Fruit fly (Drosophila melanogaster) whole organism, embryonic: ENCODE measurements around the gene HIPP1.

Experiments
- Antp ChIP-seq: fragments of 200-800 bp; sonication (Bioruptor generic); optimal IDR thresholded peaks from 3 replicates; lab custom pipeline; 2016; ENCODE audit warnings: missing biosample characterization, missing genetic modification characterization
- Bdp1 ChIP-seq: fragments of 200-800 bp; sonication (Bioruptor generic); optimal IDR thresholded peaks from 3 replicates; lab custom pipeline; 2016; ENCODE audit warnings: missing biosample characterization, missing genetic modification characterization
- CG10321 ChIP-seq: fragments of 200-800 bp; sonication (Bioruptor generic); IDR thresholded peaks from 2 replicates; pipeline ENCODE4 v1.3.6; 2022; ENCODE audit warnings: missing biosample characterization, missing genetic modification characterization
- CG11456 ChIP-seq: fragments of 200-800 bp; sonication (Bioruptor generic); IDR thresholded peaks from 3 replicates; pipeline ENCODE4 v1.3.6; 2022; ENCODE audit warnings: missing biosample characterization, missing genetic modification characterization
- CG12299 ChIP-seq: fragments of 200-800 bp; sonication (Bioruptor generic); optimal IDR thresholded peaks from 2 replicates; lab custom pipeline; 2018; ENCODE audit warnings: missing biosample characterization, mild to moderate bottlenecking, missing genetic modification characterization
- CG1233 ChIP-seq: fragments of 200-800 bp; sonication (Bioruptor generic); optimal IDR thresholded peaks from 4 replicates; lab custom pipeline; 2018; ENCODE audit warnings: missing biosample characterization, mild to moderate bottlenecking, missing genetic modification characterization
- CG13296 ChIP-seq: fragments of 200-800 bp; sonication (Bioruptor generic); optimal IDR thresholded peaks from 3 replicates; lab custom pipeline; 2018; ENCODE audit warnings: missing biosample characterization, mild to moderate bottlenecking, missing genetic modification characterization
- CG14014 ChIP-seq: fragments of 200-800 bp; sonication (Bioruptor generic); IDR thresholded peaks from 2 replicates; pipeline ENCODE4 v1.3.6; 2022; ENCODE audit warnings: missing biosample characterization, missing genetic modification characterization
- CG14965 ChIP-seq: fragments of 200-800 bp; sonication (Bioruptor generic); optimal IDR thresholded peaks from 2 replicates; lab custom pipeline; 2016; ENCODE audit warnings: missing biosample characterization, missing genetic modification characterization, borderline replicate concordance
- CG1647 ChIP-seq: fragments of 200-800 bp; sonication (Bioruptor generic); optimal IDR thresholded peaks from 3 replicates; lab custom pipeline; 2016; ENCODE audit warnings: missing biosample characterization, missing genetic modification characterization
- CG17328 ChIP-seq: fragments of 200-800 bp; sonication (Bioruptor generic); IDR thresholded peaks from 2 replicates; pipeline ENCODE4 v1.3.6; 2022; ENCODE audit warnings: missing biosample characterization, missing genetic modification characterization
- CG17802 ChIP-seq: fragments of 200-800 bp; sonication (Bioruptor generic); optimal IDR thresholded peaks from 2 replicates; lab custom pipeline; 2018; ENCODE audit warnings: missing biosample characterization, mild to moderate bottlenecking, missing genetic modification characterization, moderate library complexity
- CG18011 ChIP-seq: fragments of 200-800 bp; sonication (Bioruptor generic); optimal IDR thresholded peaks from 2 replicates; lab custom pipeline; 2017; ENCODE audit warnings: missing biosample characterization, missing genetic modification characterization, mild to moderate bottlenecking, moderate library complexity, missing genotype
- CG18619 ChIP-seq: fragments of 200-800 bp; sonication (Bioruptor generic); optimal IDR thresholded peaks from 3 replicates; lab custom pipeline; 2017; ENCODE audit warnings: missing biosample characterization, mild to moderate bottlenecking, missing genetic modification characterization
- CG2199 ChIP-seq: fragments of 200-800 bp; sonication (Bioruptor generic); IDR thresholded peaks from 3 replicates; pipeline ENCODE4 v1.3.6; 2022; ENCODE audit warnings: missing biosample characterization, missing genetic modification characterization
- CG2678 ChIP-seq: fragments of 200-800 bp; sonication (Bioruptor generic); optimal IDR thresholded peaks from 3 replicates; lab custom pipeline; 2019; ENCODE audit warnings: missing biosample characterization, mild to moderate bottlenecking, missing genetic modification characterization, moderate library complexity
- CG2889 ChIP-seq: fragments of 200-800 bp; sonication (Bioruptor generic); IDR thresholded peaks from 3 replicates; pipeline ENCODE4 v1.3.6; 2022; ENCODE audit warnings: missing biosample characterization, missing genetic modification characterization
- CG31388 ChIP-seq: fragments of 200-800 bp; sonication (Bioruptor generic); optimal IDR thresholded peaks from 2 replicates; lab custom pipeline; 2016; ENCODE audit warnings: missing biosample characterization, missing genetic modification characterization
- CG32767 ChIP-seq: fragments of 200-800 bp; sonication (Bioruptor generic); IDR thresholded peaks from 2 replicates; pipeline ENCODE4 v1.3.6; 2022; ENCODE audit warnings: missing biosample characterization, missing genetic modification characterization
- CG3726 ChIP-seq: fragments of 200-800 bp; sonication (Bioruptor generic); IDR thresholded peaks from 3 replicates; pipeline ENCODE4, ENCODE4 v1.3.6; 2022; ENCODE audit warnings: missing biosample characterization, missing genetic modification characterization
- CG6272 ChIP-seq: fragments of 200-800 bp; sonication (Bioruptor generic); IDR thresholded peaks from 2 replicates; pipeline ENCODE4 v1.3.6; 2022; ENCODE audit warnings: missing biosample characterization, missing genetic modification characterization
- CG8281 ChIP-seq: fragments of 200-800 bp; sonication (Bioruptor generic); optimal IDR thresholded peaks from 2 replicates; lab custom pipeline; 2018; ENCODE audit warnings: missing biosample characterization, mild to moderate bottlenecking, missing genetic modification characterization, moderate library complexity
- CG9932 ChIP-seq: fragments of 200-800 bp; sonication (Bioruptor generic); IDR thresholded peaks from 2 replicates; pipeline ENCODE4 v1.3.6; 2022; ENCODE audit warnings: missing biosample characterization, missing genetic modification characterization
- CHES-1-like ChIP-seq: fragments of 200-800 bp; sonication (Bioruptor generic); optimal IDR thresholded peaks from 2 replicates; lab custom pipeline; 2016; ENCODE audit warnings: missing biosample characterization, missing genetic modification characterization
- Deaf1 ChIP-seq: fragments of 200-800 bp; optimal IDR thresholded peaks from 3 replicates; lab custom pipeline; 2019; ENCODE audit warnings: missing biosample characterization, mild to moderate bottlenecking, missing genetic modification characterization, moderate library complexity
- HmgD ChIP-seq: fragments of 200-800 bp; sonication (Bioruptor generic); optimal IDR thresholded peaks from 3 replicates; lab custom pipeline; 2016; ENCODE audit warnings: missing biosample characterization, missing genetic modification characterization
- Lpt ChIP-seq: fragments of >200 bp; optimal IDR thresholded peaks from 2 replicates; lab custom pipeline; 2018; ENCODE audit warnings: missing biosample characterization, missing genetic modification characterization
- Nf-YC ChIP-seq: fragments of 200-800 bp; optimal IDR thresholded peaks from 3 replicates; lab custom pipeline; 2019; ENCODE audit warnings: missing biosample characterization, mild to moderate bottlenecking, missing genetic modification characterization, moderate library complexity
- Oaz ChIP-seq: fragments of 200-800 bp; sonication (Bioruptor generic); IDR thresholded peaks from 2 replicates; pipeline ENCODE4 v1.3.6; 2022; ENCODE audit warnings: missing biosample characterization, missing genetic modification characterization
- Sox100B ChIP-seq: fragments of 200-800 bp; sonication (Bioruptor generic); optimal IDR thresholded peaks from 3 replicates; lab custom pipeline; 2018; ENCODE audit warnings: missing biosample characterization, mild to moderate bottlenecking, missing genetic modification characterization
- TFAM ChIP-seq: fragments of 200-800 bp; sonication (Bioruptor generic); optimal IDR thresholded peaks from 2 replicates; lab custom pipeline; 2017; ENCODE audit warnings: missing biosample characterization, missing genetic modification characterization, inconsistent platforms
- abd-A ChIP-seq: fragments of 200-800 bp; sonication (Bioruptor generic); optimal IDR thresholded peaks from 3 replicates; lab custom pipeline; 2019; ENCODE audit warnings: missing biosample characterization, mild to moderate bottlenecking, missing genetic modification characterization, moderate library complexity
- ap ChIP-seq: fragments of 200-800 bp; sonication (Bioruptor generic); IDR thresholded peaks from 2 replicates; pipeline ENCODE4 v1.3.6; 2022; ENCODE audit warnings: missing biosample characterization, missing genetic modification characterization
- crc ChIP-seq: fragments of 200-800 bp; sonication (Bioruptor generic); optimal IDR thresholded peaks from 2 replicates; lab custom pipeline; 2016; ENCODE audit warnings: missing biosample characterization, missing genetic modification characterization
- dan ChIP-seq: fragments of 200-800 bp; sonication (Bioruptor generic); IDR thresholded peaks from 2 replicates; pipeline ENCODE4 v1.3.6; 2022; ENCODE audit warnings: missing biosample characterization, missing genetic modification characterization
- dpn ChIP-seq, 2 experiments: fragments of 200-800 bp; sonication (Bioruptor generic); optimal IDR thresholded peaks; 3 replicates each; lab custom pipeline; 2016; ENCODE audit warnings: missing biosample characterization in 2 of 2, missing genetic modification characterization in 2 of 2
- grn ChIP-seq: fragments of 200-800 bp; sonication (Bioruptor generic); optimal IDR thresholded peaks from 3 replicates; lab custom pipeline; 2017; ENCODE audit warnings: missing biosample characterization, missing genetic modification characterization
- klu ChIP-seq: fragments of 200-800 bp; sonication (Bioruptor generic); IDR thresholded peaks from 2 replicates; pipeline ENCODE4 v1.3.6; 2022; ENCODE audit warnings: missing biosample characterization, missing genetic modification characterization
- knrl ChIP-seq: fragments of 200-800 bp; sonication (Bioruptor generic); IDR thresholded peaks from 3 replicates; pipeline ENCODE4 v1.3.6; 2022; ENCODE audit warnings: missing biosample characterization, missing genetic modification characterization; ENCODE audit not compliant: partially characterized antibody
- lab ChIP-seq: fragments of 200-800 bp; sonication (Bioruptor generic); optimal IDR thresholded peaks from 3 replicates; lab custom pipeline; 2017; ENCODE audit warnings: missing biosample characterization, missing genetic modification characterization, mild to moderate bottlenecking, moderate library complexity, missing genetic modification reagents
- lilli ChIP-seq: fragments of 200-800 bp; sonication (Bioruptor generic); optimal IDR thresholded peaks from 3 replicates; lab custom pipeline; 2016; ENCODE audit warnings: missing biosample characterization, missing genetic modification characterization
- mam ChIP-seq: fragments of 200-800 bp; sonication (Bioruptor generic); optimal IDR thresholded peaks from 3 replicates; lab custom pipeline; 2016; ENCODE audit warnings: missing biosample characterization, missing genetic modification characterization
- schlank ChIP-seq: fragments of 200-800 bp; sonication (Bioruptor generic); optimal IDR thresholded peaks from 2 replicates; lab custom pipeline; 2018; ENCODE audit warnings: missing biosample characterization, mild to moderate bottlenecking, missing genetic modification characterization
- sim ChIP-seq: fragments of 200-800 bp; sonication (Bioruptor generic); IDR thresholded peaks from 2 replicates; pipeline ENCODE4 v1.3.6; 2022; ENCODE audit warnings: missing biosample characterization, missing genetic modification characterization
- sima ChIP-seq: fragments of 200-800 bp; sonication (Bioruptor generic); optimal IDR thresholded peaks from 2 replicates; lab custom pipeline; 2016; ENCODE audit warnings: missing biosample characterization, missing genetic modification characterization
- tll ChIP-seq, 2 experiments: fragments of 200-800 bp in 1 of 2; fragments of >200 bp in 1 of 2; sonication (Bioruptor generic) in 1 of 2; optimal IDR thresholded peaks; 2 replicates each; lab custom pipeline; 2017 to 2019; ENCODE audit warnings: missing biosample characterization in 2 of 2, missing genetic modification characterization in 2 of 2, mild to moderate bottlenecking in 1 of 2, moderate library complexity in 1 of 2
- trem ChIP-seq: fragments of 200-800 bp; optimal IDR thresholded peaks from 3 replicates; lab custom pipeline; 2019; ENCODE audit warnings: missing biosample characterization, mild to moderate bottlenecking, missing genetic modification characterization, moderate library complexity
- unc-4 ChIP-seq: fragments of 200-800 bp; sonication (Bioruptor generic); IDR thresholded peaks from 2 replicates; pipeline ENCODE4 v1.3.6; 2022; ENCODE audit warnings: missing biosample characterization, missing genetic modification characterization; ENCODE audit not compliant: partially characterized antibody
- wek ChIP-seq: fragments of 200-800 bp; sonication (Bioruptor generic); optimal IDR thresholded peaks from 3 replicates; lab custom pipeline; 2018; ENCODE audit warnings: missing biosample characterization, mild to moderate bottlenecking, missing genetic modification characterization, moderate library complexity
- zen2 ChIP-seq: fragments of 200-800 bp; sonication (Bioruptor generic); IDR thresholded peaks from 3 replicates; pipeline ENCODE4 v1.3.6; 2022; ENCODE audit warnings: missing biosample characterization, missing genetic modification characterization; ENCODE audit not compliant: partially characterized antibody

The HIPP1 gene

dm6 chr3L:20841465-20842109 lies 32.1 kb downstream of the HIPP1 start, which contains the start of the genes CSN3 and CG11456 (continued):
- TF ChIP-seq CG6272 (GFP tag; lab: Robert Waterston, UW) (no peak), Oaz (GFP tag; lab: Robert Waterston, UW) (no peak), TFAM (GFP tag; lab: Kevin White, UChicago) (no peak), unc-4 (GFP tag; lab: Robert Waterston, UW) (peak; percentile 70), CG18619 (GFP tag; lab: Kevin White, UChicago) (no peak), sim (GFP tag; lab: Robert Waterston, UW) (no peak), Sox100B (GFP tag; lab: Kevin White, UChicago) (no peak), schlank (no peak), lab (no peak), Antp (GFP tag; lab: Kevin White, UChicago) (peak; percentile 55), CG2889 (GFP tag; lab: Robert Waterston, UW) (no peak), CG17328 (GFP tag; lab: Robert Waterston, UW) (0 out of 2 replicates have a peak, but pooled peaks have one; percentile 14), tll (GFP tag; optimal IDR thresholded peaks at IDR 0.05; lab: Kevin White, UChicago) (no peak), CG32767 (GFP tag; lab: Robert Waterston, UW) (no peak), CG2678 (tag; lab: Kevin White, UChicago) (no peak), Deaf1 (tag; lab: Kevin White, UChicago) (no peak), CG11456 (GFP tag; lab: Robert Waterston, UW) (peak; percentile 86), CG8281 (tag; lab: Kevin White, UChicago) (no peak), CG14965 (no peak), Nf-YC (no peak), Lpt (GFP tag; lab: Kevin White, UChicago) (no peak), CG31388 (no peak), zen2 (GFP tag; lab: Robert Waterston, UW) (peak; percentile 38; the same call in 2 of the 3 replicates), sima (GFP tag; lab: Kevin White, UChicago) (no peak), klu (GFP tag; lab: Robert Waterston, UW) (no peak), CG12299 (tag; lab: Kevin White, UChicago) (no peak), mam (GFP tag; lab: Kevin White, UChicago) (peak; percentile 76), CG14014 (GFP tag; lab: Robert Waterston, UW) (peak; percentile 29; the same call in 1 of the 2 replicates), lilli (GFP tag; lab: Kevin White, UChicago) (peak; percentile 58), CG18011 (no peak), Bdp1 (peak; percentile 6), CG1647 (GFP tag; lab: Kevin White, UChicago) (peak; percentile 51), CG2199 (GFP tag; lab: Robert Waterston, UW) (0 out of 3 replicates have a peak, but pooled peaks have one; percentile 47), ap (GFP tag; lab: Robert Waterston, UW) (no peak), abd-A (tag; lab: Kevin White, UChicago) (no peak), grn (GFP tag; lab: Kevin White, UChicago) (no peak), CG1233 (GFP tag; lab: Kevin White, UChicago) (no peak), dan (GFP tag; lab: Robert Waterston, UW) (no peak), CHES-1-like (GFP tag; lab: Kevin White, UChicago) (peak; percentile 54), trem (tag; lab: Kevin White, UChicago) (peak; percentile 70), CG17802 (tag; lab: Kevin White, UChicago) (peak; percentile 27), wek (no peak), crc (GFP tag; lab: Kevin White, UChicago) (no peak), CG3726 (GFP tag; lab: Robert Waterston, UW) (no peak), HmgD (GFP tag; lab: Kevin White, UChicago) (peak; percentile 17), dpn (GFP tag; optimal IDR thresholded peaks at IDR 0.05; lab: Kevin White, UChicago) (peak; percentile 61 to 64), knrl (GFP tag; lab: Robert Waterston, UW) (peak; percentile 68), CG13296 (no peak), CG9932 (GFP tag; lab: Robert Waterston, UW) (peak; percentile 75), CG10321 (GFP tag; lab: Robert Waterston, UW) (no peak)
